1 fruit fly cellular context compared by ENCODE assay signal in the genomic region with DNA sequence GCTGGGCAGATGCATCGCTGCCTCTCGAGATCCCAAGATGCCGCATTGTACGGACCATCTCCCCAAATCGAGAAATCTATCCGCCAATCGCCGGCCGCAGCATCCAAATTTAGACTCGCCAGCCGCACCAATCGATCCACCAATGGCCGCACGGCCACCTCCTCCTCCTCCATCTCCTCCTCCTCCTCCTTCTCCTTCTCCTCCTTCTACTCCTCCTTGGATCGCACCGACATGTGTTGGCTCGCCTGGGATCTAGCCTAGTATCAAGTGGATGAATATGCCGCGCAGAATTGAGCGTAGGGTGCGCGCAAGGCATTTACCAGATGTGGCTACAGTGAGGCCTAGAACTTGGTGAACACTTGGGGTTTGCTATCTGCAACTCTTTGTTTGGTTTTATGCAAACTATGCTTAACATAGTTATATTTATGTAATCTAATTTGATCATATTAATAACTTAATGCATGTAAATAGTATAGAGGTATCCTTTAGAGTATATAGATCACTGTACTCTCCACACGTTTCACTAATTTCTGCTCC.
TF ChIP-seq lines count a peak whose summit lies in the region.

A gene (minus strand): TSS at position 51 of the 537 bp plus-strand sequence.

TF ChIP-seq in whole organism, embryonic, 481 proteins besides CTCF, POLR2A, EP300 and RAD21 (continued from another document):
- TF ChIP-seq btn (GFP tag; optimal IDR thresholded peaks at IDR 0.05; lab: Kevin White, UChicago) (peak; percentile 67), CG8944 (GFP tag; optimal IDR thresholded peaks at IDR 0.05; lab: Kevin White, UChicago) (peak; percentile 86), her (GFP tag; optimal IDR thresholded peaks at IDR 0.05; lab: Kevin White, UChicago) (peak; percentile 22), Camta (GFP tag; optimal IDR thresholded peaks at IDR 0.05; lab: Kevin White, UChicago) (peak; percentile 88), chinmo (GFP tag; IDR thresholded peaks at IDR 0.05; lab: Robert Waterston, UW; ENCODE audit: partially characterized antibody) (no peak), Aef1 (GFP tag; IDR thresholded peaks at IDR 0.05; lab: Robert Waterston, UW) (peak; percentile 97), CG6683 (GFP tag; optimal IDR thresholded peaks at IDR 0.05; lab: Kevin White, UChicago) (peak; percentile 73)
TF ChIP-seq in whole organism, embryonic: peak in this region for 425.
